Worm (Caenorhabditis elegans) whole organism, L1 larva: Measurements from ENCODE around the gene F10E7.9.

Experiments
- egl-27 ChIP-seq, 2 experiments: fragments of 150-350 bp in 1 of 2; sonication (generic microtip); optimal IDR thresholded peaks; 3 replicates each; lab custom pipeline; 2017 to 2018; ENCODE audit warnings: missing biosample characterization in 2 of 2, missing genetic modification characterization in 2 of 2, missing genetic modification reagents in 2 of 2
- fkh-10 ChIP-seq: sonication (generic microtip); optimal IDR thresholded peaks from 2 replicates; lab custom pipeline; 2017; ENCODE audit warnings: missing biosample characterization, missing genetic modification reagents, missing genetic modification characterization
- fos-1 ChIP-seq: fragments of 150-350 bp; optimal IDR thresholded peaks from 2 replicates; lab custom pipeline; 2014; ENCODE audit warnings: missing biosample characterization, missing genetic modification characterization
- lin-39 ChIP-seq: fragments of 150-350 bp; optimal IDR thresholded peaks from 2 replicates; lab custom pipeline; 2014; ENCODE audit warnings: missing biosample characterization, missing genetic modification reagents, missing genetic modification characterization
- lir-3 ChIP-seq: sonication (generic microtip); optimal IDR thresholded peaks from 2 replicates; lab custom pipeline; 2016; ENCODE audit warnings: mild to moderate bottlenecking, missing genetic modification characterization, moderate library complexity, missing compliant biosample characterization; ENCODE audit not compliant: poor library complexity
- mab-9 ChIP-seq: fragments of 200-800 bp; sonication (Bioruptor generic); IDR thresholded peaks from 2 replicates; pipeline ENCODE4 v1.3.6; 2022; ENCODE audit warnings: missing genetic modification reagents, missing genetic modification characterization, missing compliant biosample characterization
- mdl-1 ChIP-seq, 2 experiments: fragments of 150-350 bp; optimal IDR thresholded peaks; 2 replicates each; lab custom pipeline; 2014 to 2017; ENCODE audit warnings: missing biosample characterization in 2 of 2, missing genetic modification characterization in 2 of 2, inconsistent platforms in 1 of 2
- nhr-237 ChIP-seq: fragments of 150-350 bp; optimal IDR thresholded peaks from 2 replicates; lab custom pipeline; 2014; ENCODE audit warnings: missing biosample characterization, missing genetic modification characterization
- nhr-76 ChIP-seq: sonication (generic microtip); optimal IDR thresholded peaks from 2 replicates; lab custom pipeline; 2017; ENCODE audit warnings: missing biosample characterization, missing genetic modification characterization
- snpc-4 ChIP-seq: fragments of 150-350 bp; optimal IDR thresholded peaks from 2 replicates; lab custom pipeline; 2014; ENCODE audit warnings: missing biosample characterization, missing genetic modification characterization
- vab-15 ChIP-seq: sonication (generic microtip); optimal IDR thresholded peaks from 2 replicates; lab custom pipeline; 2017; ENCODE audit warnings: missing genotype, mild to moderate bottlenecking, missing genetic modification characterization, missing compliant biosample characterization

- TF ChIP-seq lir-3 (tag; lab: Kevin White, UChicago) (no peak), lin-39 (tag; lab: Kevin White, UChicago) (no peak), mab-9 (GFP tag; lab: Robert Waterston, UW) (no peak), nhr-76 (no peak), nhr-237 (no peak), snpc-4 (no peak), mdl-1 (tag; optimal IDR thresholded peaks at IDR 0.05; lab: Kevin White, UChicago) (no peak), egl-27 (tag; optimal IDR thresholded peaks at IDR 0.05; lab: Kevin White, UChicago) (no peak), fos-1 (no peak), vab-15 (no peak), fkh-10 (no peak)
Measured at ce11 chrII:7148099-7148498, 38.2 kb upstream of the F10E7.9 start, which contains the start of gene T07F8.1.
